Fruit fly (Drosophila melanogaster) whole organism, pupa: ENCODE measurements around the gene Sid.
A peak's percentile ranks its signal among the peaks of the same experiment; 100 is the strongest.

Experiments used
- CG10348 ChIP-seq: fragments of 200-800 bp; sonication (Bioruptor generic); IDR thresholded peaks from 2 replicates; pipeline ENCODE4 v1.3.6; 2022; ENCODE audit warnings: missing biosample characterization, missing genetic modification characterization
- CG12605 ChIP-seq: fragments of 200-800 bp; sonication (Bioruptor generic); IDR thresholded peaks from 2 replicates; pipeline ENCODE4 v1.3.6; 2022; ENCODE audit warnings: missing biosample characterization, missing genetic modification characterization
- CG13204 ChIP-seq: fragments of 200-800 bp; sonication (Bioruptor generic); optimal IDR thresholded peaks from 2 replicates; lab custom pipeline; 2018; ENCODE audit warnings: missing biosample characterization, mild to moderate bottlenecking, missing genetic modification characterization, moderate library complexity
- CG14655 ChIP-seq: fragments of 200-800 bp; sonication (Bioruptor generic); optimal IDR thresholded peaks from 3 replicates; lab custom pipeline; 2017; ENCODE audit warnings: mild to moderate bottlenecking, missing biosample characterization, missing genetic modification reagents, missing genetic modification characterization
- CG15710 ChIP-seq: fragments of 200-800 bp; sonication (Bioruptor generic); optimal IDR thresholded peaks from 2 replicates; lab custom pipeline; 2018; ENCODE audit warnings: missing biosample characterization, mild to moderate bottlenecking, missing genetic modification characterization, moderate library complexity
- CG17806 ChIP-seq: fragments of 200-800 bp; sonication (Bioruptor generic); optimal IDR thresholded peaks from 2 replicates; lab custom pipeline; 2018; ENCODE audit warnings: missing biosample characterization, mild to moderate bottlenecking, missing genetic modification characterization, moderate library complexity
- CG32121 ChIP-seq: fragments of 200-800 bp; sonication (Bioruptor generic); IDR thresholded peaks from 2 replicates; pipeline ENCODE4 v1.3.6; 2022; ENCODE audit warnings: missing biosample characterization, missing genetic modification characterization
- CG34367 ChIP-seq: fragments of 200-800 bp; sonication (Bioruptor generic); optimal IDR thresholded peaks from 2 replicates; lab custom pipeline; 2018; ENCODE audit warnings: missing biosample characterization, mild to moderate bottlenecking, missing genetic modification characterization
- CG4496 ChIP-seq: fragments of 200-800 bp; sonication (Bioruptor generic); IDR thresholded peaks from 3 replicates; pipeline ENCODE4 v1.3.6; 2022; ENCODE audit warnings: missing biosample characterization, missing genetic modification characterization
- CG8159 ChIP-seq: fragments of 200-800 bp; sonication (Bioruptor generic); optimal IDR thresholded peaks from 3 replicates; lab custom pipeline; 2018; ENCODE audit warnings: missing biosample characterization, mild to moderate bottlenecking, missing genetic modification characterization, moderate library complexity
- CG8301 ChIP-seq: fragments of 200-800 bp; sonication (Bioruptor generic); optimal IDR thresholded peaks from 2 replicates; lab custom pipeline; 2018; ENCODE audit warnings: missing biosample characterization, mild to moderate bottlenecking, missing genetic modification characterization
- CG9948 ChIP-seq: fragments of 200-800 bp; sonication (Bioruptor generic); optimal IDR thresholded peaks from 2 replicates; lab custom pipeline; 2018; ENCODE audit warnings: missing biosample characterization, mild to moderate bottlenecking, missing genetic modification characterization, moderate library complexity
- D1 ChIP-seq: fragments of 200-800 bp; sonication (Bioruptor generic); optimal IDR thresholded peaks from 2 replicates; lab custom pipeline; 2018; ENCODE audit warnings: missing biosample characterization, mild to moderate bottlenecking, missing genetic modification characterization, moderate library complexity
- EcR ChIP-seq: fragments of 200-800 bp; sonication (Bioruptor generic); optimal IDR thresholded peaks from 3 replicates; lab custom pipeline; 2019; ENCODE audit warnings: missing biosample characterization, missing genetic modification characterization, mild to moderate bottlenecking, moderate library complexity, missing genetic modification reagents
- Ets98B ChIP-seq: fragments of 200-800 bp; sonication (Bioruptor generic); IDR thresholded peaks from 2 replicates; pipeline ENCODE4 v1.3.6; 2022; ENCODE audit warnings: missing biosample characterization, missing genetic modification characterization
- Pif1A ChIP-seq: fragments of 200-800 bp; sonication (Bioruptor generic); optimal IDR thresholded peaks from 3 replicates; lab custom pipeline; 2016; ENCODE audit warnings: missing biosample characterization, missing genetic modification characterization
- Pif1B ChIP-seq: fragments of 200-800 bp; sonication (Bioruptor generic); optimal IDR thresholded peaks from 3 replicates; lab custom pipeline; 2016; ENCODE audit warnings: missing biosample characterization, missing genetic modification characterization
- Snoo ChIP-seq: fragments of 200-800 bp; sonication (Bioruptor generic); optimal IDR thresholded peaks from 3 replicates; lab custom pipeline; 2017; ENCODE audit warnings: missing biosample characterization, mild to moderate bottlenecking, missing genetic modification characterization, inconsistent platforms
- fd96Ca ChIP-seq: fragments of 200-800 bp; sonication (Bioruptor generic); IDR thresholded peaks from 3 replicates; pipeline ENCODE4 v1.3.6; 2022; ENCODE audit warnings: missing biosample characterization, missing genetic modification characterization
- gl ChIP-seq: fragments of 200-800 bp; sonication (Bioruptor generic); optimal IDR thresholded peaks from 2 replicates; lab custom pipeline; 2018; ENCODE audit warnings: missing biosample characterization, mild to moderate bottlenecking, missing genetic modification characterization
- rn ChIP-seq: fragments of 200-800 bp; sonication (Bioruptor generic); IDR thresholded peaks from 2 replicates; pipeline ENCODE4 v1.3.6; 2022; ENCODE audit warnings: missing biosample characterization, missing genetic modification characterization

Sid gene

dm6 chr3R:28656127-28656715 is 14.3 kb upstream of the Sid start:
- no peak for TF ChIP-seq CG34367 (tag; lab: Kevin White, UChicago)
- no peak for TF ChIP-seq CG12605
- no peak for TF ChIP-seq Snoo
- TF ChIP-seq Ets98B (GFP tag; lab: Robert Waterston, UW), result no peak
- no peak for TF ChIP-seq CG8159 (tag; lab: Kevin White, UChicago)
- TF ChIP-seq CG10348 (GFP tag; lab: Robert Waterston, UW), result no peak
- TF ChIP-seq CG9948 (tag; lab: Kevin White, UChicago), result no peak
- no peak for TF ChIP-seq fd96Ca (GFP tag; lab: Robert Waterston, UW)

dm6 chr3R:28662956-28663355 is 7.5 kb upstream of the Sid start:
- TF ChIP-seq CG32121 (GFP tag; lab: Robert Waterston, UW) (no peak), CG4496 (GFP tag; lab: Robert Waterston, UW) (no peak), Snoo (no peak), CG10348 (GFP tag; lab: Robert Waterston, UW) (no peak), CG15710 (tag; lab: Kevin White, UChicago) (no peak), Pif1A (GFP tag; lab: Kevin White, UChicago) (no peak), CG17806 (tag; lab: Kevin White, UChicago) (no peak), CG13204 (GFP tag; lab: Kevin White, UChicago) (no peak), CG14655 (no peak), CG12605 (no peak), EcR (no peak), CG34367 (tag; lab: Kevin White, UChicago) (no peak)

- TF ChIP-seq EcR (peak; percentile 76), gl (tag; lab: Kevin White, UChicago) (no peak)
Measured at dm6 chr3R:28668854-28669253, 1.6 kb upstream of the Sid start, which contains the start of gene CG33346. CG33346 (plus strand) TSS chr3R:28669233.

dm6 chr3R:28672134-28672533 is 1.6 kb downstream of the Sid start:
- TF ChIP-seq CG10348 (GFP tag; lab: Robert Waterston, UW), result no peak
- no peak for TF ChIP-seq CG12605
- TF ChIP-seq CG14655, result peak; percentile 53
- peak; percentile 24 for TF ChIP-seq CG8159 (tag; lab: Kevin White, UChicago)
- peak; percentile 47; the same call in 1 of the 2 replicates for TF ChIP-seq CG32121 (GFP tag; lab: Robert Waterston, UW)
- no peak for TF ChIP-seq fd96Ca (GFP tag; lab: Robert Waterston, UW)
- peak; percentile 57 for TF ChIP-seq CG34367 (tag; lab: Kevin White, UChicago)
- TF ChIP-seq Snoo, result peak; percentile 69
- peak; percentile 39 for TF ChIP-seq CG17806 (tag; lab: Kevin White, UChicago)
- TF ChIP-seq rn (GFP tag; lab: Robert Waterston, UW), result peak; percentile 29; the same call in 1 of the 2 replicates
- peak; percentile 84 for TF ChIP-seq CG4496 (GFP tag; lab: Robert Waterston, UW)
- peak; percentile 9 for TF ChIP-seq Pif1B (GFP tag; lab: Kevin White, UChicago)
- TF ChIP-seq CG15710 (tag; lab: Kevin White, UChicago), result peak; percentile 48
- no peak for TF ChIP-seq CG13204 (GFP tag; lab: Kevin White, UChicago)
- TF ChIP-seq gl (tag; lab: Kevin White, UChicago), result peak; percentile 36
- peak; percentile 66 for TF ChIP-seq D1 (tag; lab: Kevin White, UChicago)
- no peak for TF ChIP-seq Pif1A (GFP tag; lab: Kevin White, UChicago)
- no peak for TF ChIP-seq CG9948 (tag; lab: Kevin White, UChicago)
- TF ChIP-seq Ets98B (GFP tag; lab: Robert Waterston, UW), result peak; percentile 63
- TF ChIP-seq EcR, result peak; percentile 69
- peak; percentile 24 for TF ChIP-seq CG8301 (tag; lab: Kevin White, UChicago)

dm6 chr3R:28674788-28675187 is 4.3 kb downstream of the Sid start, which contains the start of gene snu:
snu (plus strand) TSS chr3R:28675041.
- TF ChIP-seq EcR (peak; percentile 10), CG12605 (0 out of 2 replicates have a peak, but pooled peaks have one; percentile 9), CG8301 (tag; lab: Kevin White, UChicago) (no peak), CG15710 (tag; lab: Kevin White, UChicago) (no peak), CG4496 (GFP tag; lab: Robert Waterston, UW) (peak; percentile 10; the same call in 1 of the 3 replicates), Ets98B (GFP tag; lab: Robert Waterston, UW) (peak; percentile 14; the same call in 1 of the 2 replicates), gl (tag; lab: Kevin White, UChicago) (no peak)

DNA sequence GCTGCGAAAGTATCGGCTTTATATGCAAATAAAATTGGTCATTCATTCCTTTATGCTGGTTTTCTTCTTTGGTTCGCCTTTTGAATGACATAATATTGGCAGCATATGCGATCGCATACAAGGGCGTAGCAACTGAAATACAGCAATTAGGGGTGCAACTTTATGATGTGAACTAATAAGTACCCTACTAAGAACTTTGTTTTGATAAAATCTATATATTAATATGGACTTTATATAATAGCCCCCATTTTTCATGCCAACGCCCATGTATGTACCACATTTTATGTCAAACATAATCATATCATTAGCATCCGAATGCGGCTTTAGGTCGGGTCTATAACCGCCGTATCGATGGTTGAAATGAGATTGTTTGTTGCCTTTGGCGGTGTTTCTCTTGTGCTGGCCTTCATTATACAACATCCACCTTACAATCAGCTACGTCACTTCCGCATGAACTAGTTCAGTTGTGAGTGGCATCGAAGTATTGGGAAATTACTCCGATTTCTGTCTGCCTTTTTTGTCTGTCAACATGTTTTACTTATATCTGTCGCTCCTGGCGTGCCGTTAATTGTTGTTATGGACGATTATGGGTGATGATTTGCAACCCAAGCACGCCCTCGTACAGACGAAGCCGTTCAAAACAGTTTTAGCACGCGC is 6.5 kb downstream of the Sid start:
- TF ChIP-seq Ets98B (GFP tag; lab: Robert Waterston, UW), result no peak
- no peak for TF ChIP-seq CG8301 (tag; lab: Kevin White, UChicago)
- no peak for TF ChIP-seq D1 (tag; lab: Kevin White, UChicago)
- TF ChIP-seq CG32121 (GFP tag; lab: Robert Waterston, UW), result no peak
- no peak for TF ChIP-seq Pif1A (GFP tag; lab: Kevin White, UChicago)
- TF ChIP-seq gl (tag; lab: Kevin White, UChicago), result no peak
- TF ChIP-seq CG14655, result no peak
- no peak for TF ChIP-seq CG34367 (tag; lab: Kevin White, UChicago)
- TF ChIP-seq EcR, result no peak
- no peak for TF ChIP-seq CG13204 (GFP tag; lab: Kevin White, UChicago)
- TF ChIP-seq Snoo, result no peak
